Fruit fly (Drosophila melanogaster) whole organism, embryonic: Measurements from ENCODE around the gene Mbs.

Experiments used
- CG1024 ChIP-seq: fragments of 200-800 bp; sonication (Bioruptor generic); IDR thresholded peaks from 2 replicates; pipeline ENCODE4 v1.3.6; 2022; ENCODE audit warnings: missing biosample characterization, missing genetic modification characterization
- CG10654 ChIP-seq: fragments of 200-800 bp; sonication (Bioruptor generic); optimal IDR thresholded peaks from 2 replicates; lab custom pipeline; 2016; ENCODE audit warnings: missing biosample characterization, missing genetic modification characterization
- CG10959 ChIP-seq: fragments of 200-800 bp; sonication (Bioruptor generic); IDR thresholded peaks from 2 replicates; pipeline ENCODE4 v1.3.6; 2022; ENCODE audit warnings: missing biosample characterization, missing genetic modification characterization
- CG10979 ChIP-seq: fragments of 200-800 bp; sonication (Bioruptor generic); optimal IDR thresholded peaks from 2 replicates; lab custom pipeline; 2018; ENCODE audit warnings: missing biosample characterization, mild to moderate bottlenecking, missing genetic modification characterization, moderate library complexity
- CG1233 ChIP-seq: fragments of 200-800 bp; sonication (Bioruptor generic); optimal IDR thresholded peaks from 4 replicates; lab custom pipeline; 2018; ENCODE audit warnings: missing biosample characterization, mild to moderate bottlenecking, missing genetic modification characterization
- CG15601 ChIP-seq: fragments of 200-800 bp; sonication (Bioruptor generic); optimal IDR thresholded peaks from 3 replicates; lab custom pipeline; 2019; ENCODE audit warnings: missing biosample characterization, mild to moderate bottlenecking, missing genetic modification characterization, moderate library complexity
- CG16779 ChIP-seq: fragments of 200-800 bp; sonication (Bioruptor generic); IDR thresholded peaks from 2 replicates; pipeline ENCODE4 v1.3.6; 2022; ENCODE audit warnings: missing biosample characterization, missing genetic modification characterization
- CG17829 ChIP-seq: fragments of 200-800 bp; optimal IDR thresholded peaks from 2 replicates; lab custom pipeline; 2019; ENCODE audit warnings: missing biosample characterization, mild to moderate bottlenecking, missing genetic modification characterization, moderate library complexity
- CG2889 ChIP-seq: fragments of 200-800 bp; sonication (Bioruptor generic); IDR thresholded peaks from 3 replicates; pipeline ENCODE4 v1.3.6; 2022; ENCODE audit warnings: missing biosample characterization, missing genetic modification characterization
- CG4360 ChIP-seq: fragments of 200-800 bp; sonication (Bioruptor generic); IDR thresholded peaks from 2 replicates; pipeline ENCODE4 v1.3.6; 2022; ENCODE audit warnings: missing biosample characterization, missing genetic modification characterization
- CG6272 ChIP-seq: fragments of 200-800 bp; sonication (Bioruptor generic); IDR thresholded peaks from 2 replicates; pipeline ENCODE4 v1.3.6; 2022; ENCODE audit warnings: missing biosample characterization, missing genetic modification characterization
- CG9215 ChIP-seq: fragments of 200-800 bp; sonication (Bioruptor generic); IDR thresholded peaks from 2 replicates; pipeline ENCODE4 v1.3.6; 2022; ENCODE audit warnings: missing biosample characterization, missing genetic modification characterization
- Camta ChIP-seq: fragments of 200-800 bp; sonication (Bioruptor generic); optimal IDR thresholded peaks from 2 replicates; lab custom pipeline; 2016; ENCODE audit warnings: missing biosample characterization, missing genetic modification characterization
- CkIIα-i1 ChIP-seq: fragments of 200-800 bp; sonication (Bioruptor generic); IDR thresholded peaks from 2 replicates; pipeline ENCODE4 v1.3.6; 2022; ENCODE audit warnings: missing biosample characterization, missing genetic modification characterization
- HLH3B ChIP-seq: fragments of 200-800 bp; sonication (Bioruptor generic); IDR thresholded peaks from 2 replicates; pipeline ENCODE4 v1.3.6; 2022; ENCODE audit warnings: missing biosample characterization, missing genetic modification characterization
- HmgZ ChIP-seq: fragments of 200-800 bp; sonication (Bioruptor generic); optimal IDR thresholded peaks from 2 replicates; lab custom pipeline; 2018; ENCODE audit warnings: missing biosample characterization, mild to moderate bottlenecking, missing genetic modification characterization
- Hr3 ChIP-seq: fragments of 200-800 bp; sonication (Bioruptor generic); optimal IDR thresholded peaks from 3 replicates; lab custom pipeline; 2016; ENCODE audit warnings: missing biosample characterization, missing genetic modification characterization
- MTF-1 ChIP-seq: fragments of 200-800 bp; sonication (Bioruptor generic); optimal IDR thresholded peaks from 2 replicates; lab custom pipeline; 2018; ENCODE audit warnings: missing biosample characterization, mild to moderate bottlenecking, missing genetic modification characterization, borderline replicate concordance
- Mrtf ChIP-seq: fragments of 200-800 bp; sonication (Bioruptor generic); IDR thresholded peaks from 3 replicates; pipeline ENCODE4 v1.3.6; 2022; ENCODE audit warnings: missing biosample characterization, missing genetic modification characterization
- NC2β ChIP-seq: fragments of 200-800 bp; sonication (Bioruptor generic); optimal IDR thresholded peaks from 2 replicates; lab custom pipeline; 2016; ENCODE audit warnings: missing biosample characterization, missing genetic modification characterization
- NFAT ChIP-seq: fragments of 200-800 bp; sonication (Bioruptor generic); IDR thresholded peaks from 2 replicates; pipeline ENCODE4 v1.3.6; 2022; ENCODE audit warnings: missing biosample characterization, missing genetic modification characterization
- Opbp ChIP-seq: fragments of 200-800 bp; sonication (Bioruptor generic); IDR thresholded peaks from 3 replicates; pipeline ENCODE4 v1.3.6; 2022; ENCODE audit warnings: missing biosample characterization, missing genetic modification characterization; ENCODE audit not compliant: partially characterized antibody
- Pdp1 ChIP-seq, 2 experiments: fragments of 200-800 bp; sonication (Bioruptor generic); optimal IDR thresholded peaks; 3 replicates each; lab custom pipeline; 2016; ENCODE audit warnings: missing biosample characterization in 2 of 2, missing genetic modification characterization in 2 of 2, mild to moderate bottlenecking in 1 of 2, moderate library complexity in 1 of 2
- Rx ChIP-seq: fragments of 200-800 bp; sonication (Bioruptor generic); IDR thresholded peaks from 2 replicates; pipeline ENCODE4 v1.3.6; 2022; ENCODE audit warnings: missing biosample characterization, missing genetic modification characterization
- Side ChIP-seq: fragments of 200-800 bp; sonication (Bioruptor generic); optimal IDR thresholded peaks from 2 replicates; lab custom pipeline; 2016; ENCODE audit warnings: missing biosample characterization, missing genetic modification characterization
- Sry-δ ChIP-seq: fragments of 200-800 bp; sonication (Bioruptor generic); optimal IDR thresholded peaks from 2 replicates; lab custom pipeline; 2016; ENCODE audit warnings: missing biosample characterization, missing genetic modification characterization
- Trl ChIP-seq, 3 experiments: fragments of >200 bp in 2 of 3; fragments of 200-800 bp in 1 of 3; sonication (Bioruptor generic) in 1 of 3; optimal IDR thresholded peaks; 2 replicates in 1 of 3; 3 replicates in 2 of 3; lab custom pipeline; 2016 to 2017; ENCODE audit warnings: missing biosample characterization in 1 of 3, missing genetic modification characterization in 1 of 3
- abd-A ChIP-seq: fragments of 200-800 bp; sonication (Bioruptor generic); optimal IDR thresholded peaks from 3 replicates; lab custom pipeline; 2019; ENCODE audit warnings: missing biosample characterization, mild to moderate bottlenecking, missing genetic modification characterization, moderate library complexity
- bcd ChIP-seq: fragments of 200-800 bp; sonication (Bioruptor generic); optimal IDR thresholded peaks from 2 replicates; lab custom pipeline; 2017; ENCODE audit warnings: missing biosample characterization, mild to moderate bottlenecking, missing genetic modification characterization
- ci ChIP-seq: fragments of 200-800 bp; sonication (Bioruptor generic); IDR thresholded peaks from 3 replicates; pipeline ENCODE4 v1.3.6; 2022; ENCODE audit warnings: missing biosample characterization, missing genetic modification characterization
- crol ChIP-seq: fragments of 200-800 bp; sonication (Bioruptor generic); IDR thresholded peaks from 2 replicates; pipeline ENCODE4 v1.3.6; 2022; ENCODE audit warnings: missing biosample characterization, missing genetic modification characterization
- da ChIP-seq: fragments of 200-800 bp; sonication (Bioruptor generic); optimal IDR thresholded peaks from 2 replicates; lab custom pipeline; 2016; ENCODE audit warnings: missing biosample characterization, missing genetic modification characterization
- eyg ChIP-seq: fragments of 200-800 bp; sonication (Bioruptor generic); optimal IDR thresholded peaks from 3 replicates; lab custom pipeline; 2016; ENCODE audit warnings: missing biosample characterization, missing genetic modification characterization
- fd3F ChIP-seq: fragments of 200-800 bp; sonication (Bioruptor generic); optimal IDR thresholded peaks from 2 replicates; lab custom pipeline; 2018; ENCODE audit warnings: missing biosample characterization, mild to moderate bottlenecking, missing genetic modification characterization, moderate library complexity
- gcm ChIP-seq: fragments of 200-800 bp; sonication (Bioruptor generic); optimal IDR thresholded peaks from 2 replicates; lab custom pipeline; 2019; ENCODE audit warnings: missing biosample characterization, mild to moderate bottlenecking, missing genetic modification characterization, moderate library complexity
- gfzf ChIP-seq: fragments of 200-800 bp; sonication (Bioruptor generic); optimal IDR thresholded peaks from 2 replicates; lab custom pipeline; 2016; ENCODE audit warnings: missing biosample characterization, mild to moderate bottlenecking, missing genetic modification characterization, moderate library complexity
- hb ChIP-seq: fragments of 200-800 bp; sonication (Bioruptor generic); IDR thresholded peaks from 3 replicates; pipeline ENCODE4 v1.3.6; 2022; ENCODE audit warnings: missing biosample characterization, missing genetic modification characterization; ENCODE audit not compliant: partially characterized antibody
- hkb ChIP-seq, 2 experiments: fragments of 200-800 bp in 1 of 2; fragments of >200 bp in 1 of 2; sonication (Bioruptor generic) in 1 of 2; IDR thresholded peaks in 1 of 2; optimal IDR thresholded peaks in 1 of 2; 2 replicates each; pipeline versions ENCODE4 v1.3.6 to Lab custom; 2017 to 2022; ENCODE audit warnings: missing biosample characterization in 1 of 2, missing genetic modification characterization in 1 of 2
- jigr1 ChIP-seq: fragments of 200-800 bp; sonication (Bioruptor generic); IDR thresholded peaks from 3 replicates; pipeline ENCODE4 v1.3.6; 2022; ENCODE audit warnings: missing biosample characterization, missing genetic modification characterization
- kah ChIP-seq: fragments of 200-800 bp; sonication (Bioruptor generic); optimal IDR thresholded peaks from 2 replicates; lab custom pipeline; 2018; ENCODE audit warnings: missing biosample characterization, mild to moderate bottlenecking, missing genetic modification characterization
- knrl ChIP-seq: fragments of 200-800 bp; sonication (Bioruptor generic); IDR thresholded peaks from 3 replicates; pipeline ENCODE4 v1.3.6; 2022; ENCODE audit warnings: missing biosample characterization, missing genetic modification characterization; ENCODE audit not compliant: partially characterized antibody
- lbe ChIP-seq: fragments of 200-800 bp; sonication (Bioruptor generic); optimal IDR thresholded peaks from 2 replicates; lab custom pipeline; 2016; ENCODE audit warnings: missing biosample characterization, mild to moderate bottlenecking, missing genetic modification characterization
- oc ChIP-seq: fragments of 200-800 bp; sonication (Bioruptor generic); optimal IDR thresholded peaks from 2 replicates; lab custom pipeline; 2018; ENCODE audit warnings: missing biosample characterization, mild to moderate bottlenecking, missing genetic modification characterization, moderate library complexity
- ranshi ChIP-seq: fragments of 200-800 bp; sonication (Bioruptor generic); IDR thresholded peaks from 2 replicates; pipeline ENCODE4 v1.3.6; 2022; ENCODE audit warnings: missing biosample characterization, missing genetic modification characterization
- run ChIP-seq: fragments of 200-800 bp; sonication (Bioruptor generic); optimal IDR thresholded peaks from 3 replicates; lab custom pipeline; 2018; ENCODE audit warnings: missing biosample characterization, mild to moderate bottlenecking, missing genetic modification characterization
- sqz ChIP-seq: fragments of 200-800 bp; sonication (Bioruptor generic); optimal IDR thresholded peaks from 3 replicates; lab custom pipeline; 2018; ENCODE audit warnings: missing biosample characterization, mild to moderate bottlenecking, missing genetic modification characterization
- vnd ChIP-seq: fragments of 200-800 bp; sonication (Bioruptor generic); IDR thresholded peaks from 3 replicates; pipeline ENCODE4 v1.3.6; 2022; ENCODE audit warnings: missing biosample characterization, missing genetic modification characterization; ENCODE audit not compliant: partially characterized antibody
- zfh1 ChIP-seq: fragments of 200-800 bp; sonication (Bioruptor generic); IDR thresholded peaks from 3 replicates; pipeline ENCODE4 v1.3.6; 2022; ENCODE audit warnings: missing biosample characterization, missing genetic modification characterization

The Mbs gene

dm6 chr3L:16049955-16050886, 1.5 kb upstream of the Mbs start (continued):
- TF ChIP-seq eyg (GFP tag; lab: Kevin White, UChicago) (peak; percentile 32), ci (GFP tag; lab: Robert Waterston, UW) (no peak), HmgZ (tag; lab: Kevin White, UChicago) (peak; percentile 46), gfzf (GFP tag; lab: Kevin White, UChicago) (no peak), fd3F (no peak), jigr1 (GFP tag; lab: Robert Waterston, UW) (no peak), NC2β (no peak), Side (no peak), CG9215 (GFP tag; lab: Robert Waterston, UW) (no peak), CG10959 (GFP tag; lab: Robert Waterston, UW) (0 out of 2 replicates have a peak, but pooled peaks have one; percentile 12), CG2889 (GFP tag; lab: Robert Waterston, UW) (no peak), bcd (GFP tag; lab: Kevin White, UChicago) (peak; percentile 32), oc (tag; lab: Kevin White, UChicago) (peak; percentile 1), Sry-δ (GFP tag; lab: Kevin White, UChicago) (no peak), Pdp1 (GFP tag; optimal IDR thresholded peaks at IDR 0.05; lab: Kevin White, UChicago) (peak in 1 of 2 experiments; percentile 59), CG4360 (GFP tag; lab: Robert Waterston, UW) (0 out of 2 replicates have a peak, but pooled peaks have one; percentile 13), CG10979 (tag; lab: Kevin White, UChicago) (peak; percentile 27), Camta (GFP tag; lab: Kevin White, UChicago) (no peak), hkb (optimal IDR thresholded peaks at IDR 0.05; lab: Kevin White, UChicago) (no peak), hkb (GFP tag; IDR thresholded peaks at IDR 0.05; lab: Robert Waterston, UW) (no peak; the same call in 1 of the 2 replicates), Trl (optimal IDR thresholded peaks at IDR 0.05; lab: Kevin White, UChicago) (peak; percentile 84 to 90), Trl (GFP tag; optimal IDR thresholded peaks at IDR 0.05; lab: Kevin White, UChicago) (no peak), run (tag; lab: Kevin White, UChicago) (peak; percentile 72), da (GFP tag; lab: Kevin White, UChicago) (no peak), Hr3 (GFP tag; lab: Kevin White, UChicago) (no peak), NFAT (GFP tag; lab: Robert Waterston, UW) (peak; percentile 47; the same call in 1 of the 2 replicates), Opbp (GFP tag; lab: Robert Waterston, UW) (no peak), CG1024 (GFP tag; lab: Robert Waterston, UW) (no peak), CG6272 (GFP tag; lab: Robert Waterston, UW) (no peak), CG17829 (tag; lab: Kevin White, UChicago) (no peak), vnd (GFP tag; lab: Robert Waterston, UW) (no peak), Rx (GFP tag; lab: Robert Waterston, UW) (no peak), CG1233 (GFP tag; lab: Kevin White, UChicago) (peak; percentile 39), zfh1 (GFP tag; lab: Robert Waterston, UW) (no peak), Mrtf (GFP tag; lab: Robert Waterston, UW) (no peak), CkIIα-i1 (GFP tag; lab: Robert Waterston, UW) (no peak), ranshi (GFP tag; lab: Robert Waterston, UW) (0 out of 2 replicates have a peak, but pooled peaks have one; percentile 19), hb (no peak), gcm (GFP tag; lab: Kevin White, UChicago) (peak; percentile 21), HLH3B (no peak), lbe (GFP tag; lab: Kevin White, UChicago) (no peak), MTF-1 (peak; percentile 47), CG10654 (GFP tag; lab: Kevin White, UChicago) (no peak), crol (GFP tag; lab: Robert Waterston, UW) (peak; percentile 98), kah (GFP tag; lab: Kevin White, UChicago) (no peak), sqz (GFP tag; lab: Kevin White, UChicago) (peak; percentile 85), knrl (GFP tag; lab: Robert Waterston, UW) (no peak), CG16779 (GFP tag; lab: Robert Waterston, UW) (no peak), abd-A (tag; lab: Kevin White, UChicago) (peak; percentile 23), CG15601 (tag; lab: Kevin White, UChicago) (peak; percentile 57)
